Fruit fly (Drosophila melanogaster): ENCODE results near the gene Hr38.

Gene Hr38

DNA sequence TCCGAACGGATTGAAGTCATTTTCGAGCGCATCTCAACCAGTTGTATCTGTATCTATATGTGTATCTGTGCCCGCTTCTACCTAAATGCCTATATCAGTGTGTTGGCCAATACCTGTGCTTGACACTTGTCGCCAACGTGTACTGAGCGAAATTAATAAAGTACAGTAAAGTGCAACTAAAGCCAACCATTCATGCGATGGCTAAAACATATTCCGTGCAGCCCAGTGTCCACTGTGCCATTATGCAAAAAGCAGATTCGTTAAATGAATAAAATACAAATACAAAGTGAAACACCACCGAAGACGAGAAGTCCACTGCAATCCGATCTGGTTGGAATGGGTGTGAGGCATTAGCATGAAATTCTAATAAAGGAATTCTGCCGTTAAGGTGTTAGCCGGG is 19.3 kb downstream of the Hr38 start:
- no peak for TF ChIP-seq usp (GFP tag; optimal IDR thresholded peaks at IDR 0.05)
- TF ChIP-seq Dll (optimal IDR thresholded peaks at IDR 0.05), result no peak
- no peak for TF ChIP-seq pan (optimal IDR thresholded peaks at IDR 0.05)
- no peak for TF ChIP-seq EcR (GFP tag; optimal IDR thresholded peaks at IDR 0.05)
- no peak for TF ChIP-seq psq (optimal IDR thresholded peaks at IDR 0.05)
- TF ChIP-seq CG8478 (optimal IDR thresholded peaks at IDR 0.05), result no peak

DNA sequence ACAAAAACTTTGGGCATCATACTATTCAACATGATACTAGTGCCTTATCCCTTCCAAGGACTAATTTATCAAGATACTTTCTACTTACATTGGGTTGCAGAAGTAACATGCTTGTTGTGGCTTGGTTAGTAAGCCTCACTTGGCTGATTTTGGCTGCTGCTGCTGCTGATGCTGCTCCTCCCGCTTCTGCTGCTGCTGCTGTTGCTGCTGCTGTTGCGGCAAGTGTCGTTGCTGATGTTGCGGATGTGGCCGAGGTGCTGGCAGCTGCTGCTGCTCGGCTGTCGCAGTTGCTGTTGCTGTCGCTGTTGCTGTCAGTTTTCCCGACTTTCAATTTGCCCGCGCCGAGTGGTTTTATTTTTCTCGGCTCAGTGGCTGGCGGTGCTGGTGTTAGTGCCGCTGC is 24.3 kb downstream of the Hr38 start:
- TF ChIP-seq usp (GFP tag; optimal IDR thresholded peaks at IDR 0.05), result no peak
- TF ChIP-seq psq (optimal IDR thresholded peaks at IDR 0.05), result no peak
- TF ChIP-seq CG8478 (optimal IDR thresholded peaks at IDR 0.05), result no peak
- no peak for TF ChIP-seq pan (optimal IDR thresholded peaks at IDR 0.05)
- no peak for TF ChIP-seq EcR (GFP tag; optimal IDR thresholded peaks at IDR 0.05)
- TF ChIP-seq Dll (optimal IDR thresholded peaks at IDR 0.05), result no peak

DNA sequence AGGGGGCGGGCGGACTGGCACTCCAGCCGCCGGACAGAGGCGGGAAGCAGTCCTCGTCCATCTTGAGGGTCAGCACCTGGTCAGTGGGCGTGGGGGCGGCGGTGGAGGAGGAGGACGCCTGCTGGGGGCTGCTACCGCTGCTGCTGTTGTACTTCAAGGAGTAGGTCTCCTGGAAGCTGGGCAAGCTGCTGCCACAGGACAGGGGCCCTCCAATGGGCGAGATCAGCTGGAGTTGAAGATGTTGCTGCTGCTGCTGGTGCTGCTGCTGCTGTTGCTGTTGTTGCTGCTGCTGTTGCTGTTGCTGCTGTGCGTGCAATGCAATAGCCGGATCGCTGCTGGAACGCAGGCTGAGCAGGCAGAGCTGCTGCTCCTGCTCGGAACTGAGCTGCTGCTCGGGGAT is 25.7 kb downstream of the Hr38 start:
- TF ChIP-seq CG8478 (optimal IDR thresholded peaks at IDR 0.05) (no peak), psq (optimal IDR thresholded peaks at IDR 0.05) (no peak), EcR (GFP tag; optimal IDR thresholded peaks at IDR 0.05) (no peak), pan (optimal IDR thresholded peaks at IDR 0.05) (no peak), usp (GFP tag; optimal IDR thresholded peaks at IDR 0.05) (no peak), Dll (optimal IDR thresholded peaks at IDR 0.05) (no peak)

DNA sequence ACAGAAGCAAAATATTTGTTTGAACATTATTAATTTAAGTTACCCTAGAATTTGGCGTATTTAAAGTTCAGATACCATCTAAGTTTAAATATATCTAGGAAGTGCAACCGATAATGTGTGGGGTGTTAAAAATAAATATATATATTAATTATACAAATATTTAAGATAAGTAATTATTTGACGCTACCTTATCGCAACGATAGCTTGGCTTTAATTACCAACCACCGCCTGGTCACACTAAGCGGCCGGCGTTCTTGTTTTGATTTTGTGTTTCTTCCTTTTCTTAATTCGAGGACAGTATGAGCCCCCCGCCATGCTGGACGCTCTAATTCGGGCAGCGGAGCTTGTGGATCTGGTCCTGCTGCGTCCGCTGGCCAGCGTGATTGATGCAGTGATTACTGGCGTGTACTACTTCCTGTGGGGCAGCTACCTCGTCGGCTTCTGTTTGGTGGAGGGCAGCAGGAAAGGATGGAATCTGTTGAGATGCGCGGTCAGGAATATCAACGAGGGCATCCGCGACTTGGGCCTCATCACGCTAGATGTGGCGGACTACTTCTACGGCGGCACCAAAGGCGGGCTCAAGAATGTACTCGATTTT is 32.2 kb downstream of the Hr38 start, which contains the start of gene CG2617:
TSS of gene CG2617 (plus strand) at position 233 of the 598 bp plus-strand sequence.
- no peak for TF ChIP-seq CG8478 (optimal IDR thresholded peaks at IDR 0.05)
- no peak for TF ChIP-seq EcR (GFP tag; optimal IDR thresholded peaks at IDR 0.05)
- TF ChIP-seq Dll (optimal IDR thresholded peaks at IDR 0.05), result no peak
- no peak for TF ChIP-seq pan (optimal IDR thresholded peaks at IDR 0.05)
- no peak for TF ChIP-seq usp (GFP tag; optimal IDR thresholded peaks at IDR 0.05)
- TF ChIP-seq psq (optimal IDR thresholded peaks at IDR 0.05), result no peak

DNA sequence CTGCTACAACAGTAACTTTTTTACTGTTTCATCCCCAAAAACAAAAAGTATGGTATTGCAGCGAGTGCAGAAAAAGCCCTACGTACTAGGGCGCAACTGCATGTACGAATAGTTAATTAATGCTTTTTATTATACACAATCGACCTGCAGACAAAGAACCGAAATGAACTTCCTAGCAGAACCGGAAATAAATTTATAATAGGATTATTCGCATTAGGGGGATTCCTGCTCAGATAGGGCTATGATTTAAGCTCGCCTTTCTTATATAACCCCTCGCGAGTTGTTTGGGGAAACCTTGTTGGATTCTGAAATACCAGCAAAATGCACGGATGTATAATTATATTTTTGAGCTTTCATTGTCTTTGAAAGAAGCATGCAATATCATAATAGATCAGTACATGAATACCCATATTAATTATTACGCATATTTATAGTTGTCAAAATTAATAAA is 32.7 kb downstream of the Hr38 start, which contains the start of gene Cen:
TSS of gene Cen (minus strand) at position 199 of the 451 bp plus-strand sequence.
- no peak for TF ChIP-seq EcR (GFP tag; optimal IDR thresholded peaks at IDR 0.05)
- no peak for TF ChIP-seq psq (optimal IDR thresholded peaks at IDR 0.05)
- no peak for TF ChIP-seq usp (GFP tag; optimal IDR thresholded peaks at IDR 0.05)
- TF ChIP-seq pan (optimal IDR thresholded peaks at IDR 0.05), result no peak
- no peak for TF ChIP-seq CG8478 (optimal IDR thresholded peaks at IDR 0.05)
- no peak for TF ChIP-seq Dll (optimal IDR thresholded peaks at IDR 0.05)

DNA sequence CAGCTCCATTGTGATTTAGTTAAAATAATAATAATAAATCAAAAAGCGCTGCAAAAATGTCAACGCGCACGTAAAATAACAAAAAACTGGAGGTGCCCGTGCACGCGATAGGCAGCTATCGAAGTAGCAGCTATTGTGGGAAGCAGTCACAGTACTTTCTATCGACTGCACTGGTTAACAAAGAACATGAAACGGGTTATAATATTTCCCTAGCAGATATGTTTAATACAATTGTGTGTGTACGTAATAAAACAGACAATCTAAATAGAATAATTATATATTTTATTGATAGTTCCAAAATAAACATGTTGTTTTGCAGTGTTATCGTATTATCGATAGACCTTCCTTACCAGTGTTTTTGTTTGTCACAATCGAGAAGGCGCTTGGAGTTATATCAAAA is 38.5 kb downstream of the Hr38 start, which contains the start of the genes CG31678 and IKKepsilon:
TSS of gene CG31678 (minus strand) at position 67 of the 400 bp plus-strand sequence.
TSS of gene IKKepsilon (plus strand) at position 171 of the 400 bp plus-strand sequence.
- TF ChIP-seq EcR (GFP tag; optimal IDR thresholded peaks at IDR 0.05) (no peak), Dll (optimal IDR thresholded peaks at IDR 0.05) (no peak), pan (optimal IDR thresholded peaks at IDR 0.05) (no peak)

DNA sequence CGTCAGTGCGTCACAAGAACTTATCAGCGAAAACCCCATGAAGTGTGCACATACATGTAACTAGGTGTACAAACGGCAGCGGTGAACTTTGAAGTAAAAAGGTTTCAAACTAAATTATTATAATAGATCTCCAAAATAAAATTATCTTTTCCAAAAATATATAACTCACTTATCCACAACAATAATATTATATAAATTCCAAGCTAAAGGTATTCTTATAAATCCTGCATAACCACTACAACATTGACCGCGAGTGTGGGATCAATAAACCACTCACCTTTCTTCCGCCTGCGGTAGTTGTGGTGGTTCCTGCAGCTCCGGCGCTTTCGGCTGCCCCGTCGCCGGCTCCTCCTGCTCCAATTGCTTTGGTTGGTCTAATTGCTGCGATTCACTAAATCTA is 39.7 kb downstream of the Hr38 start:
- TF ChIP-seq psq (optimal IDR thresholded peaks at IDR 0.05) (no peak), usp (GFP tag; optimal IDR thresholded peaks at IDR 0.05) (no peak), EcR (GFP tag; optimal IDR thresholded peaks at IDR 0.05) (no peak), CG8478 (optimal IDR thresholded peaks at IDR 0.05) (no peak), pan (optimal IDR thresholded peaks at IDR 0.05) (no peak), Dll (optimal IDR thresholded peaks at IDR 0.05) (no peak)

DNA sequence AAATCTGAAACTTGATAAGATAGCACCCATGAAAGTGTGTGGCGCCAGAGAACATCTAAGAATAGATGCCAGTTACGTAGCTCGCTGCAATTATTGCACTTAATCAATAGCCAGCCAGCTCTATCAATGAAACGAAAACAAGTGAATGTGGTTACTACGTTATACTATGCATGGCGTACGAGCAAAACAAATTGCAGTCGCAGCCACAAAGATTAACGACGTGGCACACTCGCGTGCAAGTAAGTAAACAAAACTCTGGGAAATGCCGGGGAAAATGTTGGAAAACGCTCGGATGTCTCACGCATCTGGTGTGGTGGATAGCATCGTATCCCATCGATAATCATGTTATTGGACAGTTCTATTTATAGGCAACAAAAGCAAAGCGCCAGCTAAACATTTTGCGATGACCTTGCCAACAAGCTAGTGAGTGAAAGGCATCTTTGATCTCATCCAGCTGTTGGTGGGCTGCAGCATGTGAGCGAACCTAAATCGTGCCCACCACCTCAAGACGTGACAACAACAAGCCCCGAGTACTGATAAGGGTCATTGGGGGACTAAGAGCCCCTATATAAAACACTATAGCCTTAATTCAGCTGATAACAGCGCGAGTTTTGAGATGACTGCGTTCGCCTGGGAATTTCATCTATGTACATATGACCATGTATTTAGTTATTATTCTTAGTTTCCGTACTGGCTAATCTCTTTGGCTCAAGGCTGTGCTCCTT is 40.5 kb downstream of the Hr38 start:
- no peak for TF ChIP-seq EcR (GFP tag; optimal IDR thresholded peaks at IDR 0.05)
- no peak for TF ChIP-seq psq (optimal IDR thresholded peaks at IDR 0.05)
- no peak for TF ChIP-seq usp (GFP tag; optimal IDR thresholded peaks at IDR 0.05)
- TF ChIP-seq Dll (optimal IDR thresholded peaks at IDR 0.05), result no peak
- no peak for TF ChIP-seq CG8478 (optimal IDR thresholded peaks at IDR 0.05)
- no peak for TF ChIP-seq pan (optimal IDR thresholded peaks at IDR 0.05)

DNA sequence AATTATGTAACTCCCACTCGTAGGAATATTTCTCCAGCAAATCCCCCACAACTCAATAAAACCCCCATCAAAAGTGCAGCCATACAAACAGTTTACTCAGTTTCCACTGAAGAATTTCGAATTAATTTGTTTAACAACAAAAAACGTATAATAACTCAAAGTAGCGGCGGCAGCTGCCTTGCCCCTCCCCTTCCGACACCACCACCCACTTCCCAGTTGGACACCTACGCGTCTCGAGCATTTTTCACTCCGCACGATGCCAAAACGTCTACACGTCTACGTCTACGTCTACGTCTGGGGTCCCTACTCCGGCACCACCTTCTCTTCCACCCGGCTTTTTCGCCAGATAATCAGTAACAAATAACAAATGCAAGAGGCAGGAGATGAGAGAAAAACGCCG is 43.2 kb downstream of the Hr38 start:
- no peak for TF ChIP-seq pan (optimal IDR thresholded peaks at IDR 0.05)
- TF ChIP-seq Dll (optimal IDR thresholded peaks at IDR 0.05), result no peak

DNA sequence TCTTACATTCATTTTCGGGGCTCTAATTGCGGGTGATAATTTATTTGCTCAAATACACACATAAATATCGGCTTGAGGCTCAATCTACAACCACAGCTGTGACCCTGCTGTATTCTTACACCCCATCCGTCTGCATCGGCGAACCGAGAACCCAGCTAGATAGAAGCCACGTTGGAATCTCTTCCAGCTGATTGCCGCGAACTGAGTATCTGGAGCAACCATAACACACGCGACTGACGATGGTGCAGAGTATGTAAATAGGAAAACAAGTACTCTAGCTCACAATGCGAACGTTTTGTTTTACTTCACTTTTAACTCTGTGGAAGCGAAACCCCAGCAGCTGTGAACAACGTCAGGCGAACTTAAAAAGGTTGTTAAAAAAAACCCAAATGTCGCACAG is 50.0 kb downstream of the Hr38 start:
- TF ChIP-seq usp (GFP tag; optimal IDR thresholded peaks at IDR 0.05) (no peak), CG8478 (optimal IDR thresholded peaks at IDR 0.05) (no peak), psq (optimal IDR thresholded peaks at IDR 0.05) (no peak), Dll (optimal IDR thresholded peaks at IDR 0.05) (no peak), pan (optimal IDR thresholded peaks at IDR 0.05) (no peak), EcR (GFP tag; optimal IDR thresholded peaks at IDR 0.05) (no peak)

DNA sequence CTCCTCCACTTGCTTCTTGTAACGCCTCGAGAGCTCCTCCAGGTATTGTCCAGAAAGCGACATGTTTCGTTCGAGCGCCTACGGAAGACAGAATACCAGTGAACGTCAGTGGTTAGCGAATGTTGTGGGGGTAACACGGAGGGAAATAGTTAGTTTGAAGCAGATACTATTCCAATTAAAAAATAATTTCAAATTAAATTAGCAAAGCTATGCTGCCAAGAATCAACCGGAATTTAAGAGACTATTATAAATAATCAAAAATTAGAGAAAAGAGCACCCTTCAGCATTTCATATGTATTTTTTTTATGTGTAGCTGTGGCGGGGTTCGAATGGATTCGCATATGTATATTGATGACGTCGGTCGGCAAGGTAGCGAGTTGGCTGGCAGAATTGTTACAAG is 53.3 kb downstream of the Hr38 start:
- TF ChIP-seq Dll (optimal IDR thresholded peaks at IDR 0.05) (no peak), EcR (GFP tag; optimal IDR thresholded peaks at IDR 0.05) (no peak), pan (optimal IDR thresholded peaks at IDR 0.05) (no peak), psq (optimal IDR thresholded peaks at IDR 0.05) (no peak), CG8478 (optimal IDR thresholded peaks at IDR 0.05) (no peak), usp (GFP tag; optimal IDR thresholded peaks at IDR 0.05) (no peak)

DNA sequence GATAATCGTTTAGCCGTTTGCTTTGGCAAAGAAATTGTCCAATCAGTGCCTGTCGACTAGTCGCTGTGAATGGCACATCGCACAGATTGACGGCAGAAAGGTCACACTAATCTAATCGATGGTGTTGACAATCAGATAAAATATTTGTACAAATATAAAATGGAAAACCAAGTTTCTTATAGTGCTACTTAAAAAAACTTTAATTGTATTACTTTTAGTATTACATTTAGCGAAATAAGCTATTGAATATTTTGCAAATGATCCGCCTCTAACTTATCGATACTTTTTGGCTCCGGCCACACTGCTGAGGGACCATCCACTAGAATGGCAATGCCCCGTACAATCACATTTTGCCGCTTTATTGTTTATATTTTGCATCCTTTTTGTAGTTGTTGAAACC is 58.3 kb downstream of the Hr38 start, which contains the start of the genes brun and CG2614:
TSS of gene brun (minus strand) at position 69 of the 400 bp plus-strand sequence.
TSS of gene CG2614 (plus strand) at position 317 of the 400 bp plus-strand sequence.
- TF ChIP-seq Dll (optimal IDR thresholded peaks at IDR 0.05) (no peak), psq (optimal IDR thresholded peaks at IDR 0.05) (no peak), usp (GFP tag; optimal IDR thresholded peaks at IDR 0.05) (no peak), CG8478 (optimal IDR thresholded peaks at IDR 0.05) (no peak), EcR (GFP tag; optimal IDR thresholded peaks at IDR 0.05) (no peak), pan (optimal IDR thresholded peaks at IDR 0.05) (no peak)
